Worm (Caenorhabditis elegans): ENCODE measurements around the gene F40G12.4.

- TF ChIP-seq pha-4 (tag; optimal IDR thresholded peaks at IDR 0.05): no peak
- no peak for TF ChIP-seq drap-1 (GFP tag; optimal IDR thresholded peaks at IDR 0.05)
- TF ChIP-seq sptf-1 (tag; optimal IDR thresholded peaks at IDR 0.05): no peak
- no peak for TF ChIP-seq nhr-76 (tag; optimal IDR thresholded peaks at IDR 0.05)
- TF ChIP-seq mep-1 (tag; optimal IDR thresholded peaks at IDR 0.05): no peak
- no peak for TF ChIP-seq snpc-4 (tag; optimal IDR thresholded peaks at IDR 0.05)
- no peak for TF ChIP-seq ces-1 (GFP tag; optimal IDR thresholded peaks at IDR 0.05)
- TF ChIP-seq nhr-28 (tag; optimal IDR thresholded peaks at IDR 0.05): no peak
- TF ChIP-seq elt-3 (tag; optimal IDR thresholded peaks at IDR 0.05): no peak
These were observed 20.8 kb upstream of the F40G12.4 start, which contains the start of gene F14D7.1 for ce11 chrV:14289363-14289762.

All from whole organism, mixed stage, embryonic.